Worm (Caenorhabditis elegans) whole organism, L1 larva: ENCODE measurements around the gene nlp-56.

Experiments
- C04F5.9 ChIP-seq: sonication (generic microtip); optimal IDR thresholded peaks from 2 replicates; lab custom pipeline; 2016; ENCODE audit warnings: missing genetic modification characterization, missing compliant biosample characterization
- C16A3.4 ChIP-seq: fragments of 150-350 bp; optimal IDR thresholded peaks from 2 replicates; lab custom pipeline; 2014; ENCODE audit warnings: missing biosample characterization, missing genetic modification characterization
- C34B4.2 ChIP-seq: sonication (generic microtip); optimal IDR thresholded peaks from 2 replicates; lab custom pipeline; 2017; ENCODE audit warnings: mild to moderate bottlenecking, missing genetic modification characterization, missing compliant biosample characterization
- alr-1 ChIP-seq: fragments of 200-800 bp; sonication (Bioruptor generic); optimal IDR thresholded peaks from 2 replicates; lab custom pipeline; 2018; ENCODE audit warnings: borderline replicate concordance, mild to moderate bottlenecking, missing genetic modification characterization, missing compliant biosample characterization
- ceh-82 ChIP-seq, 3 experiments: fragments of 150-350 bp in 1 of 3; sonication (generic microtip) in 2 of 3; optimal IDR thresholded peaks; 2 replicates each; lab custom pipeline; 2014 to 2017; ENCODE audit warnings: missing biosample characterization in 3 of 3, missing genetic modification characterization in 3 of 3
- ceh-88 ChIP-seq: fragments of 200-800 bp; sonication (Bioruptor generic); IDR thresholded peaks from 2 replicates; pipeline ENCODE4 v1.3.6; 2022; ENCODE audit warnings: missing genetic modification characterization, missing compliant biosample characterization
- ces-1 ChIP-seq: fragments of 150-350 bp; optimal IDR thresholded peaks from 2 replicates; lab custom pipeline; 2014; ENCODE audit warnings: missing biosample characterization, missing genetic modification reagents, missing genetic modification characterization
- dpl-1 ChIP-seq, 3 experiments: fragments of 150-350 bp in 2 of 3; sonication (generic microtip) in 1 of 3; optimal IDR thresholded peaks; 2 replicates each; lab custom pipeline; 2014 to 2017; ENCODE audit warnings: missing biosample characterization in 3 of 3, missing genetic modification characterization in 3 of 3, missing genetic modification reagents in 3 of 3
- efl-3 ChIP-seq: fragments of 200-800 bp; sonication (Bioruptor generic); optimal IDR thresholded peaks from 2 replicates; lab custom pipeline; 2018; ENCODE audit warnings: mild to moderate bottlenecking, missing genetic modification characterization, missing compliant biosample characterization
- egl-13 ChIP-seq: sonication (generic microtip); optimal IDR thresholded peaks from 2 replicates; lab custom pipeline; 2016; ENCODE audit warnings: missing genotype, missing genetic modification reagents, missing genetic modification characterization, missing compliant biosample characterization
- egl-27 ChIP-seq, 2 experiments: fragments of 150-350 bp in 1 of 2; sonication (generic microtip); optimal IDR thresholded peaks; 3 replicates each; lab custom pipeline; 2017 to 2018; ENCODE audit warnings: missing biosample characterization in 2 of 2, missing genetic modification characterization in 2 of 2, missing genetic modification reagents in 2 of 2
- elt-2 ChIP-seq: sonication (generic microtip); optimal IDR thresholded peaks from 2 replicates; lab custom pipeline; 2016; ENCODE audit warnings: missing genetic modification characterization, mild to moderate bottlenecking, inconsistent platforms, missing compliant biosample characterization, missing genetic modification reagents
- elt-3 ChIP-seq, 6 experiments: fragments of 150-350 bp in 1 of 6; sonication (generic microtip); optimal IDR thresholded peaks; 2 replicates each; lab custom pipeline; 2017 to 2018; ENCODE audit warnings: missing biosample characterization in 6 of 6, missing genetic modification characterization in 6 of 6, inconsistent platforms in 1 of 6
- ets-5 ChIP-seq: fragments of 200-800 bp; sonication (Bioruptor generic); IDR thresholded peaks from 2 replicates; pipeline ENCODE4 v1.3.6; 2022; ENCODE audit warnings: missing genetic modification characterization, missing compliant biosample characterization
- fkh-10 ChIP-seq: sonication (generic microtip); optimal IDR thresholded peaks from 2 replicates; lab custom pipeline; 2017; ENCODE audit warnings: missing biosample characterization, missing genetic modification reagents, missing genetic modification characterization
- fkh-4 ChIP-seq: sonication (generic microtip); optimal IDR thresholded peaks from 2 replicates; lab custom pipeline; 2016; ENCODE audit warnings: missing compliant biosample characterization, missing genetic modification characterization, borderline replicate concordance
- fos-1 ChIP-seq: fragments of 150-350 bp; optimal IDR thresholded peaks from 2 replicates; lab custom pipeline; 2014; ENCODE audit warnings: missing biosample characterization, missing genetic modification characterization
- hlh-17 ChIP-seq: fragments of 200-800 bp; sonication (Bioruptor generic); optimal IDR thresholded peaks from 2 replicates; lab custom pipeline; 2018; ENCODE audit warnings: missing genetic modification characterization, mild to moderate bottlenecking, missing compliant biosample characterization, moderate library complexity, borderline replicate concordance
- hlh-4 ChIP-seq: sonication (generic microtip); optimal IDR thresholded peaks from 2 replicates; lab custom pipeline; 2016; ENCODE audit warnings: mild to moderate bottlenecking, missing genetic modification characterization, missing compliant biosample characterization
- irx-1 ChIP-seq: sonication (generic microtip); optimal IDR thresholded peaks from 2 replicates; lab custom pipeline; 2016; ENCODE audit warnings: missing genetic modification characterization, missing compliant biosample characterization
- jun-1 ChIP-seq: fragments of 150-350 bp; optimal IDR thresholded peaks from 2 replicates; lab custom pipeline; 2014; ENCODE audit warnings: missing biosample characterization, missing genetic modification reagents, missing genetic modification characterization
- lin-13 ChIP-seq: fragments of 150-350 bp; optimal IDR thresholded peaks from 2 replicates; lab custom pipeline; 2014; ENCODE audit warnings: missing biosample characterization, missing genetic modification reagents, missing genetic modification characterization
- lin-39 ChIP-seq: fragments of 150-350 bp; optimal IDR thresholded peaks from 2 replicates; lab custom pipeline; 2014; ENCODE audit warnings: missing biosample characterization, missing genetic modification reagents, missing genetic modification characterization
- lir-3 ChIP-seq: sonication (generic microtip); optimal IDR thresholded peaks from 2 replicates; lab custom pipeline; 2016; ENCODE audit warnings: mild to moderate bottlenecking, missing genetic modification characterization, moderate library complexity, missing compliant biosample characterization; ENCODE audit not compliant: poor library complexity
- lsy-2 ChIP-seq, 2 experiments: fragments of 150-350 bp; optimal IDR thresholded peaks; 2 replicates each; lab custom pipeline; 2014; ENCODE audit warnings: missing biosample characterization in 2 of 2, missing genetic modification characterization in 2 of 2
- mab-9 ChIP-seq: fragments of 200-800 bp; sonication (Bioruptor generic); IDR thresholded peaks from 2 replicates; pipeline ENCODE4 v1.3.6; 2022; ENCODE audit warnings: missing genetic modification reagents, missing genetic modification characterization, missing compliant biosample characterization
- mdl-1 ChIP-seq, 2 experiments: fragments of 150-350 bp; optimal IDR thresholded peaks; 2 replicates each; lab custom pipeline; 2014 to 2017; ENCODE audit warnings: missing biosample characterization in 2 of 2, missing genetic modification characterization in 2 of 2, inconsistent platforms in 1 of 2
- mep-1 ChIP-seq: fragments of 150-350 bp; optimal IDR thresholded peaks from 2 replicates; lab custom pipeline; 2014; ENCODE audit warnings: missing biosample characterization, missing genetic modification characterization
- nhr-11 ChIP-seq: fragments of 150-350 bp; optimal IDR thresholded peaks from 2 replicates; lab custom pipeline; 2014; ENCODE audit warnings: missing biosample characterization, missing genetic modification characterization
- nhr-19 ChIP-seq: fragments of 200-800 bp; sonication (Bioruptor generic); conservative IDR thresholded peaks from 2 replicates; pipeline ENCODE4 v1.3.6; 2022; ENCODE audit warnings: missing genetic modification characterization, missing compliant biosample characterization
- nhr-20 ChIP-seq: sonication (generic microtip); optimal IDR thresholded peaks from 2 replicates; lab custom pipeline; 2016; ENCODE audit warnings: mild to moderate bottlenecking, missing genetic modification characterization, missing compliant biosample characterization
- nhr-28 ChIP-seq: fragments of 150-350 bp; optimal IDR thresholded peaks from 2 replicates; lab custom pipeline; 2014; ENCODE audit warnings: missing biosample characterization, missing genetic modification characterization
- nhr-47 ChIP-seq: sonication (generic microtip); optimal IDR thresholded peaks from 2 replicates; lab custom pipeline; 2016; ENCODE audit warnings: mild to moderate bottlenecking, missing genetic modification characterization, moderate library complexity, missing compliant biosample characterization
- nhr-71 ChIP-seq: sonication (generic microtip); optimal IDR thresholded peaks from 2 replicates; lab custom pipeline; 2016; ENCODE audit warnings: mild to moderate bottlenecking, missing genetic modification characterization, moderate library complexity, missing compliant biosample characterization
- nhr-84 ChIP-seq: sonication (generic microtip); optimal IDR thresholded peaks from 2 replicates; lab custom pipeline; 2017; ENCODE audit warnings: missing biosample characterization, missing genetic modification characterization
- nhr-85 ChIP-seq: sonication (generic microtip); peaks from one replicate; lab custom pipeline; 2016; ENCODE audit warnings: missing genetic modification characterization, inconsistent platforms, missing compliant biosample characterization
- sptf-1 ChIP-seq: fragments of 150-350 bp; optimal IDR thresholded peaks from 2 replicates; lab custom pipeline; 2014; ENCODE audit warnings: missing biosample characterization, missing genetic modification characterization
- tbx-2 ChIP-seq: sonication (generic microtip); optimal IDR thresholded peaks from 2 replicates; lab custom pipeline; 2016; ENCODE audit warnings: missing genetic modification characterization, missing compliant biosample characterization
- tlp-1 ChIP-seq: fragments of 150-350 bp; optimal IDR thresholded peaks from 2 replicates; lab custom pipeline; 2014; ENCODE audit warnings: missing biosample characterization, missing genetic modification characterization
- unc-130 ChIP-seq: fragments of 150-350 bp; optimal IDR thresholded peaks from 2 replicates; lab custom pipeline; 2017; ENCODE audit warnings: missing biosample characterization, missing genetic modification characterization, inconsistent platforms
- unc-30 ChIP-seq: sonication (generic microtip); optimal IDR thresholded peaks from 2 replicates; lab custom pipeline; 2017; ENCODE audit warnings: missing biosample characterization, missing genetic modification characterization
- unc-62 ChIP-seq: fragments of 150-350 bp; optimal IDR thresholded peaks from 2 replicates; lab custom pipeline; 2014; ENCODE audit warnings: missing biosample characterization, missing genetic modification reagents, missing genetic modification characterization
- unc-98 ChIP-seq: fragments of 200-800 bp; sonication (Bioruptor generic); IDR thresholded peaks from 2 replicates; pipeline ENCODE4 v1.3.6; 2022; ENCODE audit warnings: missing genetic modification characterization, missing compliant biosample characterization
- vab-15 ChIP-seq: sonication (generic microtip); optimal IDR thresholded peaks from 2 replicates; lab custom pipeline; 2017; ENCODE audit warnings: missing genotype, mild to moderate bottlenecking, missing genetic modification characterization, missing compliant biosample characterization
- xbp-1 ChIP-seq: sonication (generic microtip); optimal IDR thresholded peaks from 2 replicates; lab custom pipeline; 2016; ENCODE audit warnings: missing genetic modification characterization, missing compliant biosample characterization
- zag-1 ChIP-seq: fragments of 150-350 bp; optimal IDR thresholded peaks from 2 replicates; lab custom pipeline; 2014; ENCODE audit warnings: missing biosample characterization, missing genetic modification characterization

nlp-56 gene

ce11 chrIV:14786374-14787136 lies 2.0 kb upstream of the nlp-56 start, which contains the start of gene melo-1 (continued):
- peak; percentile 44 for TF ChIP-seq tbx-2
- TF ChIP-seq lsy-2 (tag; optimal IDR thresholded peaks at IDR 0.05; lab: Kevin White, UChicago), result peak; percentile 62 to 73
- no peak for TF ChIP-seq efl-3 (GFP tag; lab: Kevin White, UChicago)
- TF ChIP-seq unc-98 (GFP tag; lab: Robert Waterston, UW), result no peak
- no peak for TF ChIP-seq alr-1 (tag; lab: Kevin White, UChicago)
- no peak for TF ChIP-seq elt-3 (tag; optimal IDR thresholded peaks at IDR 0.05; lab: Kevin White, UChicago)
- TF ChIP-seq vab-15 (tag; lab: Kevin White, UChicago), result no peak
- no peak for TF ChIP-seq lin-39 (tag; lab: Kevin White, UChicago)
- TF ChIP-seq hlh-17 (GFP tag; lab: Kevin White, UChicago), result no peak
- no peak for TF ChIP-seq jun-1 (tag; lab: Kevin White, UChicago)
- TF ChIP-seq sptf-1 (tag; lab: Kevin White, UChicago), result no peak
- peak; percentile 9 for TF ChIP-seq fos-1 (tag; lab: Kevin White, UChicago)
- no peak for TF ChIP-seq unc-130 (tag; lab: Kevin White, UChicago)
- TF ChIP-seq nhr-71 (tag; lab: Kevin White, UChicago), result peak; percentile 74
- TF ChIP-seq unc-62, result no peak
- peak in 1 of 2 experiments; percentile 37 for TF ChIP-seq mdl-1 (tag; optimal IDR thresholded peaks at IDR 0.05; lab: Kevin White, UChicago)
- TF ChIP-seq nhr-11, result no peak
- TF ChIP-seq egl-27 (tag; optimal IDR thresholded peaks at IDR 0.05; lab: Kevin White, UChicago), result no peak
- TF ChIP-seq C16A3.4, result no peak
- no peak for TF ChIP-seq fkh-10 (GFP tag; lab: Kevin White, UChicago)
- no peak for TF ChIP-seq nhr-85 (tag; lab: Kevin White, UChicago)
- no peak for TF ChIP-seq C04F5.9 (tag; lab: Kevin White, UChicago)
- no peak for TF ChIP-seq ceh-88 (GFP tag; lab: Robert Waterston, UW)
- no peak for TF ChIP-seq C34B4.2 (tag; lab: Kevin White, UChicago)
- TF ChIP-seq nhr-28 (tag; lab: Kevin White, UChicago), result no peak
- TF ChIP-seq nhr-20 (tag; lab: Kevin White, UChicago), result peak; percentile 63
- TF ChIP-seq tlp-1 (tag; lab: Kevin White, UChicago), result no peak
- peak; percentile 33 for TF ChIP-seq elt-2 (tag; lab: Kevin White, UChicago)
- peak; percentile 27 for TF ChIP-seq nhr-19 (GFP tag; lab: Robert Waterston, UW)
- no peak for TF ChIP-seq irx-1 (tag; lab: Kevin White, UChicago)
- TF ChIP-seq nhr-84 (tag; lab: Kevin White, UChicago), result no peak
- TF ChIP-seq ces-1 (GFP tag; lab: Kevin White, UChicago), result no peak
- TF ChIP-seq zag-1, result no peak
- TF ChIP-seq dpl-1 (GFP tag; optimal IDR thresholded peaks at IDR 0.05; lab: Kevin White, UChicago), result peak; percentile 31 to 52 (median 36)
- no peak for TF ChIP-seq unc-30
- TF ChIP-seq lin-13 (GFP tag; lab: Kevin White, UChicago), result peak; percentile 7
- no peak for TF ChIP-seq fkh-4
- TF ChIP-seq ceh-82 (tag; optimal IDR thresholded peaks at IDR 0.05; lab: Kevin White, UChicago), result peak in 2 of 3 experiments; percentile 46 to 59
- TF ChIP-seq lir-3, result peak; percentile 46
- TF ChIP-seq nhr-47 (tag; lab: Kevin White, UChicago), result peak; percentile 65
- no peak for TF ChIP-seq mab-9 (GFP tag; lab: Robert Waterston, UW)
- TF ChIP-seq egl-13 (tag; lab: Kevin White, UChicago), result no peak
- peak; percentile 46 for TF ChIP-seq xbp-1 (tag; lab: Kevin White, UChicago)
- peak; percentile 81 for TF ChIP-seq mep-1 (tag; lab: Kevin White, UChicago)
- no peak for TF ChIP-seq hlh-4 (tag; lab: Kevin White, UChicago)
- TF ChIP-seq ets-5, result no peak
